Worm (Caenorhabditis elegans): ENCODE measurements around the gene tbx-2.

ce11 chrIII:5149478-5149877 lies 13.4 kb upstream of the tbx-2 start, which contains the start of gene Y54H5A.2:
- TF ChIP-seq lin-39 (tag; optimal IDR thresholded peaks at IDR 0.05): no peak
- TF ChIP-seq hmg-11 (tag; optimal IDR thresholded peaks at IDR 0.05): no peak
- TF ChIP-seq nhr-23 (tag; optimal IDR thresholded peaks at IDR 0.05): no peak
- TF ChIP-seq elt-1 (tag; optimal IDR thresholded peaks at IDR 0.05): no peak
- TF ChIP-seq nhr-28 (tag; optimal IDR thresholded peaks at IDR 0.05): no peak
